Worm (Caenorhabditis elegans) whole organism, midembryonic: ENCODE results near the gene lit-1.
A peak's percentile ranks its signal among the peaks of the same experiment; 100 is the strongest.

Experiments used
- T22C8.4 ChIP-seq: fragments of 200-800 bp; sonication (Bioruptor generic); IDR thresholded peaks from 2 replicates; pipeline ENCODE4 v1.3.6; 2022; ENCODE audit warnings: missing genetic modification characterization, missing compliant biosample characterization
- cog-1 ChIP-seq: sonication (generic microtip); optimal IDR thresholded peaks from 2 replicates; lab custom pipeline; 2016; ENCODE audit warnings: missing genetic modification characterization, missing compliant biosample characterization
- flt-1 ChIP-seq: fragments of 200-800 bp; sonication (Bioruptor generic); IDR thresholded peaks from 2 replicates; pipeline ENCODE4 v1.3.6; 2022; ENCODE audit warnings: missing genetic modification characterization, missing compliant biosample characterization
- klf-2 ChIP-seq: fragments of 200-800 bp; sonication (Bioruptor generic); conservative IDR thresholded peaks from 2 replicates; pipeline ENCODE4 v1.3.6; 2022; ENCODE audit warnings: missing genetic modification reagents, missing genetic modification characterization, missing compliant biosample characterization
- med-1 ChIP-seq: sonication (generic microtip); optimal IDR thresholded peaks from 2 replicates; lab custom pipeline; 2017; ENCODE audit warnings: missing genetic modification characterization, mild to moderate bottlenecking, missing compliant biosample characterization, antibody characterized with exemption, missing genetic modification reagents; ENCODE audit not compliant: insufficient read depth
- ref-1 ChIP-seq: fragments of 200-800 bp; sonication (Bioruptor generic); conservative IDR thresholded peaks from 2 replicates; pipeline ENCODE4 v1.3.6; 2022; ENCODE audit warnings: missing genetic modification reagents, missing genetic modification characterization, missing compliant biosample characterization
- tab-1 ChIP-seq: fragments of 200-800 bp; sonication (Bioruptor generic); IDR thresholded peaks from 2 replicates; pipeline ENCODE4 v1.3.6; 2022; ENCODE audit warnings: missing genetic modification characterization, missing compliant biosample characterization
- ztf-23 ChIP-seq: fragments of 200-800 bp; sonication (Bioruptor generic); IDR thresholded peaks from 2 replicates; pipeline ENCODE4 v1.3.6; 2022; ENCODE audit warnings: missing genetic modification reagents, missing genetic modification characterization, missing compliant biosample characterization
- ztf-29 ChIP-seq: fragments of 200-800 bp; sonication (Bioruptor generic); IDR thresholded peaks from 2 replicates; pipeline ENCODE4 v1.3.6; 2022; ENCODE audit warnings: missing genetic modification reagents, missing genetic modification characterization, missing compliant biosample characterization

Gene lit-1

DNA sequence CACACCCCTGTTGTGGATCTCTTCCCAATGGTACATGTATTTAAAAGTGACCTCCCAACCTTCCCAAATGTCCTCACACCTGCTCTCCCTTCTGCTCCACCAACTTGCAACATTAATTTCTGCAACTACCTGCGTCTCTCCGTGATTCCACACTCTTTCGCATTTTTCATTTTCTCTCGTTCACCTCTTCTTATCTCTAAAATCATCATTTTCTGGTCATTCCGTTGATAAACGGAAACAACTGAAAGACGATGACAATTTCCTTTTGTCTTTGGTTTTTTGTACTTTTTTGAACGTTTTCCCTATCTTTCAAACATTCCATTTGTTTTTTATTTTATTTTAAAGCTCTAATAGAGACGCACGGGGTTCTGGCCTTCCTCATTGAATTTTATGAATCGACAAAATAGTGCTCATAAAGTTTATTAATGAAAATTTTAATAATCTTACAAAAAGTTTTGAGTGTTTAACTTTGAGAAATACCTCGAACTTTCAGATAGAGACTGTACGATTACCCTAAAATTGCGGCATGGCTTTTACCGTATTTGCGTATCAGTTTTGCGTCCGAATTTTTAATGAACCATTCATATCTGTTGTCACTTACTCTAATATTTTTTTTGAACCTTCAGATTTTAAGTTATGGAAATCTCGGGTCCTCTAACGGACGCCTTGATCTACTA lies 29.0 kb upstream of the lit-1 start, which contains the start of gene aqp-11:
TSS of gene aqp-11 (plus strand) at position 627 of the 677 bp plus-strand sequence.
- TF ChIP-seq flt-1, result no peak

DNA sequence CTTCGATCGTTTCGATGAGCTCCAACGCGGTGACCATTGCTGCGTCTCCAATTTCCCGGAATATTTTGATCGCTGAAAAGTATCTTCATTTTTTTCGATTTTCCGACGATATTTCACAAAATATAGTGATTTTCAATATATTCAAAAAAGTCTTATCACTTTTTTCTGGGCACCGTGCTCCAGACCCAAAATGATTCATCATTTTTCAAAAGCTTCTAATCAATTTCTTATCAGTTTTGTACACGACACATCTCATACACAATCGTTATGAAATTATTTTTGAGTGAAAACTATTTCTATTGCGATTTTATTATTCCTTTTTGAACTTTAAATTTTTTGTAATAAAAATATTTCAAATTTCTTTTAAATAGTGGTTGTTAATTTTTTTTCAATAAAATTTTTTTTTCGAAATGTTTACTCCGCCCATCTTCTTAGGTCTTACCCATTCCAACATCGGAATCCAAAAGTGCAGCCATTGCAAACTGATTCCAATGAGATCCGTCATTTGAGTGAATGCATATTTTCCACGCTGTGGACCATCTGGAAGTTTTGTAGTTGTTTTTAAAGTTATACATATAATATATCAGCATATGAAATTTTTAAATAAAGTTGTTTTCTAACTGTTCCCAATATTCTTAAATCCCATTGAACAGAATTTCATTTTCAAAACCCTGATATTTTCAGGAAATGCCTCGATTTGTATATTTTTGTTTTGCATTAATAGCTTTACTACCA lies 22.9 kb upstream of the lit-1 start, which contains the start of gene sid-2:
TSS of gene sid-2 (plus strand) at position 685 of the 735 bp plus-strand sequence.
- TF ChIP-seq tab-1 (GFP tag; lab: Robert Waterston, UW) (no peak), ztf-23 (GFP tag; lab: Robert Waterston, UW) (no peak), klf-2 (GFP tag; lab: Robert Waterston, UW) (no peak), cog-1 (tag; lab: Kevin White, UChicago) (no peak)

DNA sequence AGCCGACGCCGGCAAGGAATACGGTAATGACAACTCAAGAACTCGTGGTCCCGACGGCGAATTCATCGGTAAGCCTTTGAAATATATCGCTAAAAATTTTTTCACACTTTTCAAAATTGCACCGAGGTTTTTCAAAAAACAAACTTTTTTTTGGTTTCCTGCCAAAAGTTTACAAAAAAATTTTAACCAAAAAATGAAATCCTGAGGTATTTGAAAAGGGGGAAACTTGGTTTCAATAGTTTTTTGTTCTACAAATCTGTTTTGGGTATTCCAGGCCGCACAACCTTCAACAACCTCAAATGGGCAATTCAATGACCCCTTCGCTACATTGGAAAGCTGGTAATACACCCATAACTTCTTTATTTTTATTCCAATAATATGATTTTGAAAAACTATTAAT lies 19.8 kb upstream of the lit-1 start:
- TF ChIP-seq cog-1 (tag; lab: Kevin White, UChicago) (no peak), ztf-23 (GFP tag; lab: Robert Waterston, UW) (no peak), tab-1 (GFP tag; lab: Robert Waterston, UW) (no peak), flt-1 (no peak), med-1 (GFP tag; lab: Kevin White, UChicago) (no peak), T22C8.4 (GFP tag; lab: Robert Waterston, UW) (no peak), ref-1 (GFP tag; lab: Robert Waterston, UW) (no peak), klf-2 (GFP tag; lab: Robert Waterston, UW) (no peak), ztf-29 (GFP tag; lab: Robert Waterston, UW) (no peak)

DNA sequence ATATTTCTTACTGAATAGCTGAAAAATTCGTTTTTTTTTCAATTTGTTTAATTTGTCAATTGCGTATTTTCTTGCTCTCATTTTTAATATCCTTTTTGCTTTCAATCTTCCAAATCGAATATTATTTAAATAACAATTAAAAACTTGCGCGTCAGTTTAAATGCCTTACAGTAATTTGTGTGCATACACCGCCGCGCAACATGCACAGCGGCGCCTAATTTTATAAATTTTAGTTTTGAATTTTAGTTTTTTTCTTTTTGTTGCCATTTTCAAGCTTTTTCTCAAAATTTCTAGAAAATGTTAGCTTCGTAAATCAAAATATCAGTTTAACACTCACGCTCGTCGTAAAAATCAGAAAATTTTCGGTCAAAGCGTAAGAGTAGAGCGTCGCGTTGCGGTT lies 18.5 kb upstream of the lit-1 start:
- no peak for TF ChIP-seq ztf-29 (GFP tag; lab: Robert Waterston, UW)
- no peak for TF ChIP-seq med-1 (GFP tag; lab: Kevin White, UChicago)
- no peak for TF ChIP-seq ztf-23 (GFP tag; lab: Robert Waterston, UW)
- TF ChIP-seq flt-1, result no peak
- TF ChIP-seq ref-1 (GFP tag; lab: Robert Waterston, UW), result no peak
- no peak for TF ChIP-seq cog-1 (tag; lab: Kevin White, UChicago)
- no peak for TF ChIP-seq T22C8.4 (GFP tag; lab: Robert Waterston, UW)
- no peak for TF ChIP-seq klf-2 (GFP tag; lab: Robert Waterston, UW)
- TF ChIP-seq tab-1 (GFP tag; lab: Robert Waterston, UW), result no peak

DNA sequence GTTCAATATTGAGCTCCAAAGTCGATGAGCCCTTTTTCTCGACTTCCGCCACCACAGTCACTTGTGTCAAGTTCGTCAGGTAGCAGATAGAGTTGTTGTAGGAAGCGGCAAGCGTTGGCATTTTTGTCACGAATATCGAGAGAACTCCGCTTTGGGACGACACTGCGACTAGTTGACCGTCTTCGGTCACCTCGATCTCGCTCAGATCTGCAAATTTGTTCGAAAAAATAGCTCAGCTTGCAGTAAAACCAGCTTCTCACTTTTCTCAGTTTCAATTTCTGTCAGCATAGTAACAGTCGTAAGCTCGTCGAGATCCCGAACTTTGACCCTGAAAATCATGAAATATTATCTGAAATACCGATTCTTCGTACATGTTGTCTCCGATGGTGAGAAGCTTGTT lies 17.6 kb upstream of the lit-1 start:
- TF ChIP-seq ztf-29 (GFP tag; lab: Robert Waterston, UW) (no peak), ztf-23 (GFP tag; lab: Robert Waterston, UW) (no peak), klf-2 (GFP tag; lab: Robert Waterston, UW) (no peak)

DNA sequence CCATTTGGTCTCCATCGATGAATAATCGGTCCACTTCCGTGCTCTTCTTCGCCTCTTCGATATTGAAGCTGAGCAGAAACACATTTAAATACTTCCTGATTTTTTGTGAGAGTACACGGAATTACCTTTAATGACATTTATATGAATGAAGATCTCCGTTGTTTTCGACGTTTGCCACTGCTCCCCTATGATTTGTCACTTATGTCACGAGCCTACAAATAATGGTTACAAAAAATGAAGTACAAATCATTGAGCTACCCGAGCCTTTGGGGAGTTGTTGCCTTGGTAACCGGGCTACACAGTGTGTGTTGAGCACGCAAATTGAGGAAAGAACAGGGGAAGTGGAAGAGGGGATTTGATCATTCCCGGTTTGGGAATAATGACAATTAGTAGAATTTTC lies 15.5 kb upstream of the lit-1 start, which contains the start of gene dyf-2:
TSS of gene dyf-2 (minus strand) at position 137 of the 400 bp plus-strand sequence.
- TF ChIP-seq klf-2 (GFP tag; lab: Robert Waterston, UW) (no peak), ztf-23 (GFP tag; lab: Robert Waterston, UW) (no peak), flt-1 (no peak), T22C8.4 (GFP tag; lab: Robert Waterston, UW) (no peak)

DNA sequence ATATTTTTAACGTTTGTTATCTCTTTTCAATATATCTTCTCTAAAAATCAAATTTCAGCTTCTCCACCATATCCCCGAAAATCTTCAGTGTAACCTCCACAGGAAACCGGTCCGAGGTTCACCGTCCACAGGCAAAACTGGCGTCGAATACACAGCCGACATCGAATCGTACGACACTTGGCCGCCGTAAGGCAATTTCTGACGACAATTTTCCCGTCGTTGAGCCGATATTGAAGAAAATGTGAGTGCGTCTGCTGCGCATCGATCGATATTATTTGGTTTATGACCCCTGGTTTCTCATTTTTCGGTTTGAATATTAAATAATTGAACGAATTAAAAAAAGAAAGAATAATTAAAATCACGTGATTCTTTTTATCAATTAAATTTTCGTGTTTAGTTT lies 14.6 kb upstream of the lit-1 start, which contains the start of gene cul-2:
TSS of gene cul-2 (plus strand) at position 59 of the 400 bp plus-strand sequence.
- TF ChIP-seq T22C8.4 (GFP tag; lab: Robert Waterston, UW), result no peak

DNA sequence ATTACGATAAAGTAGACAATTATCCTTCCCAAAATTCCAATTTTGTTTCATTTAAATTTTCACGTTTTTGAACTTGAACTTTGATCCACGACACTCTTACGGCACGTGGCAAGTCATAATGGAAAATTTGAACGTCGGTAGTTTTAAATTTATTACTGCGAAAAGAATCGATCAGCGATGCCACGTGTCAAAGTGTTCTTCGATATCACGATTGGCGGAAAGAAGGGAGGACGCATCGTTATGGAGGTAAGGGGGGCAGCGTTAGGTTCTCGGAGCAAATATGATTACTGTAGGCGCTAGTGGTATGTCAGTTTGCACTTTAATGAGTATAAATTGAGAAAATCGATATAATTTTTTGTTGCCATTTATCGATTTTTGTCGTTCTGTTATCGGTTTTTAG lies 9.2 kb upstream of the lit-1 start, which contains the start of gene cyn-2:
TSS of gene cyn-2 (plus strand) at position 114 of the 400 bp plus-strand sequence.
- TF ChIP-seq tab-1 (GFP tag; lab: Robert Waterston, UW) (no peak), klf-2 (GFP tag; lab: Robert Waterston, UW) (no peak), ztf-23 (GFP tag; lab: Robert Waterston, UW) (no peak), flt-1 (no peak), ztf-29 (GFP tag; lab: Robert Waterston, UW) (no peak), T22C8.4 (GFP tag; lab: Robert Waterston, UW) (peak; percentile 16; the same call in 1 of the 2 replicates), cog-1 (tag; lab: Kevin White, UChicago) (no peak), ref-1 (GFP tag; lab: Robert Waterston, UW) (no peak)

DNA sequence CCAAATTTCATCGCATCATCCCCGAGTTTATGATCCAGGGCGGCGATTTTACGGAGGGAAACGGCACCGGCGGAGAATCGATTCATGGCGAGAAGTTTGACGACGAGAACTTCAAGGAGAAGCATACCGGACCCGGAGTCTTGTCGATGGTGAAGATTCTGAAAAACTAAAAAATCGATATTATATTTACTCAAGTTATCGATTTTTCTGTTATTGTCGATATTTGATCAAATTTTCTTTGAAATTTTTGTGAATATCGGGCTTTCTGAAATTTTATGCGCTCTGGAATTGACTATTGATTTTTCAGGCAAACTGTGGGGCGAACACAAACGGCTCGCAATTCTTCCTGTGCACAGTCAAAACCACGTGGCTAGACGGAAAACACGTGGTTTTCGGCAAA lies 8.6 kb upstream of the lit-1 start:
- TF ChIP-seq cog-1 (tag; lab: Kevin White, UChicago) (no peak), klf-2 (GFP tag; lab: Robert Waterston, UW) (no peak), T22C8.4 (GFP tag; lab: Robert Waterston, UW) (peak; percentile 47; the same call in 1 of the 2 replicates)

DNA sequence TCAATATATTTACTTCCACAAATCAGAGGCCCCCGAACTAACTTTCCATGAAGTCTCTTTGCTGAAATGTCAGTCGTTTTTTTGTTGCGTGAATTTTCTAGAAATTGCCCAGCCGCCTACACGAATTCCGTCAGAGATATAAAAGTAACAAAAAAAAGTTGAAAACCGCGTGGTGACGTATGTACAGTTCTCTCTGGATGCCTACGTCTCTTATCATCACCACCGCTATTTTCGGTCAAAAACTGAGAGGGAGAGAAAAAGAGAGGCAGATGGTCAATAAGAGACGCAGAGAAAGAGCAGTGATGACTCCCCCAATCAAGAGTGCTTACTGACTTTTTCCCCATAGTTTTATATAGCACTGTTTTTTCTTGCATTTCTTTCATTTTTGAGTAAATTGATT lies 7.7 kb upstream of the lit-1 start:
- TF ChIP-seq med-1 (GFP tag; lab: Kevin White, UChicago) (no peak), T22C8.4 (GFP tag; lab: Robert Waterston, UW) (no peak), tab-1 (GFP tag; lab: Robert Waterston, UW) (no peak), klf-2 (GFP tag; lab: Robert Waterston, UW) (no peak), cog-1 (tag; lab: Kevin White, UChicago) (no peak), ztf-29 (GFP tag; lab: Robert Waterston, UW) (no peak), ztf-23 (GFP tag; lab: Robert Waterston, UW) (no peak), flt-1 (no peak), ref-1 (GFP tag; lab: Robert Waterston, UW) (no peak)
